Fruit fly (Drosophila melanogaster) whole organism, embryonic: ENCODE results near the gene PMP34.

Experiments
- ATbp ChIP-seq: fragments of 200-800 bp; sonication (Bioruptor generic); optimal IDR thresholded peaks from 2 replicates; lab custom pipeline; 2017; ENCODE audit warnings: missing biosample characterization, mild to moderate bottlenecking, missing genetic modification characterization, missing genetic modification reagents
- Adf1 ChIP-seq: fragments of 200-800 bp; sonication (Bioruptor generic); IDR thresholded peaks from 2 replicates; pipeline ENCODE4 v1.3.6; 2022; ENCODE audit warnings: missing biosample characterization, missing genetic modification characterization
- B-H1 ChIP-seq: fragments of 200-800 bp; sonication (Bioruptor generic); IDR thresholded peaks from 3 replicates; pipeline ENCODE4 v1.3.6; 2022; ENCODE audit warnings: missing biosample characterization, missing genetic modification characterization
- CG10321 ChIP-seq: fragments of 200-800 bp; sonication (Bioruptor generic); IDR thresholded peaks from 2 replicates; pipeline ENCODE4 v1.3.6; 2022; ENCODE audit warnings: missing biosample characterization, missing genetic modification characterization
- CG10543 ChIP-seq: fragments of 200-800 bp; sonication (Bioruptor generic); optimal IDR thresholded peaks from 3 replicates; lab custom pipeline; 2017; ENCODE audit warnings: missing biosample characterization, mild to moderate bottlenecking, missing genetic modification characterization, moderate library complexity
- CG10565 ChIP-seq: fragments of 200-800 bp; sonication (Bioruptor generic); optimal IDR thresholded peaks from 3 replicates; lab custom pipeline; 2016; ENCODE audit warnings: missing biosample characterization, mild to moderate bottlenecking, missing genetic modification characterization
- CG10959 ChIP-seq: fragments of 200-800 bp; sonication (Bioruptor generic); IDR thresholded peaks from 2 replicates; pipeline ENCODE4 v1.3.6; 2022; ENCODE audit warnings: missing biosample characterization, missing genetic modification characterization
- CG11398 ChIP-seq: fragments of 200-800 bp; sonication (Bioruptor generic); optimal IDR thresholded peaks from 2 replicates; lab custom pipeline; 2016; ENCODE audit warnings: missing biosample characterization, missing genetic modification characterization
- CG12104 ChIP-seq: fragments of 200-800 bp; sonication (Bioruptor generic); optimal IDR thresholded peaks from 3 replicates; lab custom pipeline; 2016; ENCODE audit warnings: missing biosample characterization, missing genetic modification characterization
- CG12219 ChIP-seq: fragments of 200-800 bp; sonication (Bioruptor generic); optimal IDR thresholded peaks from 3 replicates; lab custom pipeline; 2018; ENCODE audit warnings: missing biosample characterization, mild to moderate bottlenecking, missing genetic modification characterization
- CG15601 ChIP-seq: fragments of 200-800 bp; sonication (Bioruptor generic); optimal IDR thresholded peaks from 3 replicates; lab custom pipeline; 2019; ENCODE audit warnings: missing biosample characterization, mild to moderate bottlenecking, missing genetic modification characterization, moderate library complexity
- CG16813 ChIP-seq: fragments of 200-800 bp; sonication (Bioruptor generic); IDR thresholded peaks from 3 replicates; pipeline ENCODE4 v1.3.6; 2022; ENCODE audit warnings: missing biosample characterization, missing genetic modification characterization; ENCODE audit not compliant: partially characterized antibody
- CG16815 ChIP-seq: fragments of 200-800 bp; sonication (Bioruptor generic); optimal IDR thresholded peaks from 3 replicates; lab custom pipeline; 2017; ENCODE audit warnings: missing biosample characterization, mild to moderate bottlenecking, missing genetic modification characterization
- CG18764 ChIP-seq: fragments of 200-800 bp; sonication (Bioruptor generic); optimal IDR thresholded peaks from 3 replicates; lab custom pipeline; 2016; ENCODE audit warnings: missing biosample characterization, missing genetic modification characterization
- CG2116 ChIP-seq: fragments of 200-800 bp; sonication (Bioruptor generic); optimal IDR thresholded peaks from 3 replicates; lab custom pipeline; 2018; ENCODE audit warnings: missing biosample characterization, mild to moderate bottlenecking, missing genetic modification characterization
- CG3065 ChIP-seq: fragments of 200-800 bp; sonication (Bioruptor generic); optimal IDR thresholded peaks from 2 replicates; lab custom pipeline; 2016; ENCODE audit warnings: missing biosample characterization, missing genetic modification characterization
- CG31224 ChIP-seq: fragments of 200-800 bp; sonication (Bioruptor generic); IDR thresholded peaks from 2 replicates; pipeline ENCODE4 v1.3.6; 2022; ENCODE audit warnings: missing biosample characterization, missing genetic modification characterization
- CG33213 ChIP-seq: fragments of 200-800 bp; sonication (Bioruptor generic); optimal IDR thresholded peaks from 3 replicates; lab custom pipeline; 2016; ENCODE audit warnings: missing biosample characterization, missing genetic modification characterization
- CG3995 ChIP-seq: fragments of 200-800 bp; sonication (Bioruptor generic); optimal IDR thresholded peaks from 3 replicates; lab custom pipeline; 2016; ENCODE audit warnings: missing biosample characterization, missing genetic modification characterization
- CG7745 ChIP-seq: fragments of 200-800 bp; sonication (Bioruptor generic); optimal IDR thresholded peaks from 2 replicates; lab custom pipeline; 2018; ENCODE audit warnings: missing biosample characterization, mild to moderate bottlenecking, missing genetic modification characterization, moderate library complexity
- CG8359 ChIP-seq: fragments of 200-800 bp; sonication (Bioruptor generic); optimal IDR thresholded peaks from 2 replicates; lab custom pipeline; 2017; ENCODE audit warnings: missing biosample characterization, mild to moderate bottlenecking, missing genetic modification characterization, borderline replicate concordance
- CG9817 ChIP-seq: fragments of 200-800 bp; sonication (Bioruptor generic); optimal IDR thresholded peaks from 2 replicates; lab custom pipeline; 2018; ENCODE audit warnings: missing biosample characterization, mild to moderate bottlenecking, missing genetic modification characterization, moderate library complexity
- CG9876 ChIP-seq: fragments of 200-800 bp; sonication (Bioruptor generic); optimal IDR thresholded peaks from 2 replicates; lab custom pipeline; 2016; ENCODE audit warnings: missing biosample characterization, missing genetic modification characterization
- Drgx ChIP-seq: fragments of 200-800 bp; sonication (Bioruptor generic); IDR thresholded peaks from 2 replicates; pipeline ENCODE4 v1.3.6; 2022; ENCODE audit warnings: missing biosample characterization, missing genetic modification characterization
- Ets65A ChIP-seq: fragments of 200-800 bp; sonication (Bioruptor generic); peaks from one replicate; lab custom pipeline; 2016; ENCODE audit warnings: missing biosample characterization, missing genetic modification characterization
- Fer3 ChIP-seq: fragments of 200-800 bp; sonication (Bioruptor generic); optimal IDR thresholded peaks from 2 replicates; lab custom pipeline; 2018; ENCODE audit warnings: missing biosample characterization, mild to moderate bottlenecking, missing genetic modification characterization, moderate library complexity
- HHEX ChIP-seq: fragments of 200-800 bp; sonication (Bioruptor generic); optimal IDR thresholded peaks from 3 replicates; lab custom pipeline; 2017; ENCODE audit warnings: missing biosample characterization, mild to moderate bottlenecking, missing genetic modification characterization, missing genetic modification reagents
- Hr78 ChIP-seq, 2 experiments: fragments of 200-800 bp in 1 of 2; fragments of >200 bp in 1 of 2; sonication (Bioruptor generic) in 1 of 2; optimal IDR thresholded peaks; 2 replicates each; lab custom pipeline; 2017 to 2019; ENCODE audit warnings: missing biosample characterization in 2 of 2, missing genetic modification characterization in 2 of 2, mild to moderate bottlenecking in 1 of 2, moderate library complexity in 1 of 2
- Mes4 ChIP-seq: fragments of 200-800 bp; sonication (Bioruptor generic); optimal IDR thresholded peaks from 2 replicates; lab custom pipeline; 2016; ENCODE audit warnings: missing biosample characterization, missing genetic modification characterization
- Nf-YA ChIP-seq: fragments of 200-800 bp; sonication (Bioruptor generic); IDR thresholded peaks from 2 replicates; pipeline ENCODE4 v1.3.6; 2022; ENCODE audit warnings: missing biosample characterization, missing genetic modification characterization
- Nf-YB ChIP-seq: fragments of 200-800 bp; sonication (Bioruptor generic); optimal IDR thresholded peaks from 3 replicates; lab custom pipeline; 2019; ENCODE audit warnings: missing biosample characterization, mild to moderate bottlenecking, missing genetic modification characterization, moderate library complexity
- Optix ChIP-seq: fragments of 200-800 bp; sonication (Bioruptor generic); IDR thresholded peaks from 3 replicates; pipeline ENCODE4 v1.3.6; 2022; ENCODE audit warnings: missing biosample characterization, missing genetic modification characterization
- Pdp1 ChIP-seq, 2 experiments: fragments of 200-800 bp; sonication (Bioruptor generic); optimal IDR thresholded peaks; 3 replicates each; lab custom pipeline; 2016; ENCODE audit warnings: missing biosample characterization in 2 of 2, missing genetic modification characterization in 2 of 2, mild to moderate bottlenecking in 1 of 2, moderate library complexity in 1 of 2
- Rx ChIP-seq: fragments of 200-800 bp; sonication (Bioruptor generic); IDR thresholded peaks from 2 replicates; pipeline ENCODE4 v1.3.6; 2022; ENCODE audit warnings: missing biosample characterization, missing genetic modification characterization
- Six4 ChIP-seq: fragments of 200-800 bp; sonication (Bioruptor generic); optimal IDR thresholded peaks from 2 replicates; lab custom pipeline; 2016; ENCODE audit warnings: missing biosample characterization, missing genetic modification characterization
- Trl ChIP-seq, 3 experiments: fragments of >200 bp in 2 of 3; fragments of 200-800 bp in 1 of 3; sonication (Bioruptor generic) in 1 of 3; optimal IDR thresholded peaks; 2 replicates in 1 of 3; 3 replicates in 2 of 3; lab custom pipeline; 2016 to 2017; ENCODE audit warnings: missing biosample characterization in 1 of 3, missing genetic modification characterization in 1 of 3
- ara ChIP-seq: fragments of 200-800 bp; sonication (Bioruptor generic); IDR thresholded peaks from 2 replicates; pipeline ENCODE4 v1.3.6; 2022; ENCODE audit warnings: missing biosample characterization, missing genetic modification characterization
- dati ChIP-seq: fragments of 200-800 bp; sonication (Bioruptor generic); IDR thresholded peaks from 2 replicates; pipeline ENCODE4 v1.3.6; 2022; ENCODE audit warnings: missing biosample characterization, missing genetic modification characterization
- ftz-f1 ChIP-seq: fragments of 200-800 bp; sonication (Bioruptor generic); optimal IDR thresholded peaks from 2 replicates; lab custom pipeline; 2016; ENCODE audit warnings: missing biosample characterization, missing genetic modification characterization
- gce ChIP-seq: fragments of 200-800 bp; sonication (Bioruptor generic); IDR thresholded peaks from 3 replicates; pipeline ENCODE4 v1.3.6; 2022; ENCODE audit warnings: missing biosample characterization, missing genetic modification characterization
- grau ChIP-seq: fragments of 200-800 bp; optimal IDR thresholded peaks from 3 replicates; lab custom pipeline; 2019; ENCODE audit warnings: missing biosample characterization, mild to moderate bottlenecking, missing genetic modification characterization, moderate library complexity
- klu ChIP-seq: fragments of 200-800 bp; sonication (Bioruptor generic); IDR thresholded peaks from 2 replicates; pipeline ENCODE4 v1.3.6; 2022; ENCODE audit warnings: missing biosample characterization, missing genetic modification characterization
- p53 ChIP-seq: fragments of 200-800 bp; sonication (Bioruptor generic); optimal IDR thresholded peaks from 2 replicates; lab custom pipeline; 2016; ENCODE audit warnings: missing biosample characterization, missing genetic modification characterization
- peb ChIP-seq: fragments of 200-800 bp; sonication (Bioruptor generic); IDR thresholded peaks from 2 replicates; pipeline ENCODE4 v1.3.6; 2022; ENCODE audit warnings: missing biosample characterization, missing genetic modification characterization
- pho ChIP-seq: fragments of 200-800 bp; sonication (Bioruptor generic); optimal IDR thresholded peaks from 2 replicates; lab custom pipeline; 2016; ENCODE audit warnings: missing biosample characterization, missing genetic modification characterization
- phol ChIP-seq: fragments of 200-800 bp; sonication (Bioruptor generic); optimal IDR thresholded peaks from 3 replicates; lab custom pipeline; 2018; ENCODE audit warnings: missing biosample characterization, mild to moderate bottlenecking, missing genetic modification characterization, moderate library complexity
- sqz ChIP-seq: fragments of 200-800 bp; sonication (Bioruptor generic); optimal IDR thresholded peaks from 3 replicates; lab custom pipeline; 2018; ENCODE audit warnings: missing biosample characterization, mild to moderate bottlenecking, missing genetic modification characterization
- stwl ChIP-seq: fragments of 200-800 bp; sonication (Bioruptor generic); optimal IDR thresholded peaks from 3 replicates; lab custom pipeline; 2018; ENCODE audit warnings: missing biosample characterization, mild to moderate bottlenecking, missing genetic modification characterization, moderate library complexity
- trem ChIP-seq: fragments of 200-800 bp; optimal IDR thresholded peaks from 3 replicates; lab custom pipeline; 2019; ENCODE audit warnings: missing biosample characterization, mild to moderate bottlenecking, missing genetic modification characterization, moderate library complexity
- vfl ChIP-seq: fragments of 200-800 bp; sonication (Bioruptor generic); optimal IDR thresholded peaks from 2 replicates; lab custom pipeline; 2016; ENCODE audit warnings: missing biosample characterization, missing genetic modification characterization
- wor ChIP-seq: fragments of 200-800 bp; sonication (Bioruptor generic); IDR thresholded peaks from 2 replicates; pipeline ENCODE4 v1.3.6; 2022; ENCODE audit warnings: missing biosample characterization, missing genetic modification characterization

PMP34 gene

dm6 chr3L:4353657-4354075 lies 35.1 kb downstream of the PMP34 start (continued):
- TF ChIP-seq ftz-f1 (GFP tag; lab: Kevin White, UChicago) (no peak), trem (no peak), CG16813 (GFP tag; lab: Robert Waterston, UW) (no peak), Rx (GFP tag; lab: Robert Waterston, UW) (no peak), CG12104 (GFP tag; lab: Kevin White, UChicago) (no peak), CG33213 (no peak), grau (peak; percentile 48), p53 (GFP tag; lab: Kevin White, UChicago) (no peak), klu (GFP tag; lab: Robert Waterston, UW) (no peak), CG3995 (GFP tag; lab: Kevin White, UChicago) (no peak), Hr78 (GFP tag; optimal IDR thresholded peaks at IDR 0.05; lab: Kevin White, UChicago) (no peak), CG31224 (GFP tag; lab: Robert Waterston, UW) (no peak), CG12219 (GFP tag; lab: Kevin White, UChicago) (no peak), phol (no peak), CG10959 (GFP tag; lab: Robert Waterston, UW) (no peak), CG8359 (no peak), Drgx (no peak), CG3065 (GFP tag; lab: Kevin White, UChicago) (no peak), sqz (peak; percentile 53), vfl (GFP tag; lab: Kevin White, UChicago) (no peak), Pdp1 (GFP tag; optimal IDR thresholded peaks at IDR 0.05; lab: Kevin White, UChicago) (peak; percentile 19 to 43), Fer3 (peak; percentile 28), HHEX (GFP tag; lab: Kevin White, UChicago) (peak; percentile 31), pho (no peak), Adf1 (GFP tag; lab: Robert Waterston, UW) (no peak), CG10565 (no peak), gce (GFP tag; lab: Robert Waterston, UW) (no peak), stwl (tag; lab: Kevin White, UChicago) (no peak), Nf-YB (GFP tag; lab: Kevin White, UChicago) (no peak), CG10321 (GFP tag; lab: Robert Waterston, UW) (no peak), wor (GFP tag; lab: Robert Waterston, UW) (no peak), Nf-YA (GFP tag; lab: Robert Waterston, UW) (no peak), CG2116 (GFP tag; lab: Kevin White, UChicago) (no peak), peb (GFP tag; lab: Robert Waterston, UW) (no peak), CG16815 (GFP tag; lab: Kevin White, UChicago) (no peak), Trl (optimal IDR thresholded peaks at IDR 0.05; lab: Kevin White, UChicago) (no peak), Trl (GFP tag; optimal IDR thresholded peaks at IDR 0.05; lab: Kevin White, UChicago) (peak; percentile 56), CG10543 (GFP tag; lab: Kevin White, UChicago) (no peak), Six4 (GFP tag; lab: Kevin White, UChicago) (no peak), CG11398 (GFP tag; lab: Kevin White, UChicago) (no peak), B-H1 (peak; percentile 21; the same call in 1 of the 3 replicates), ara (GFP tag; lab: Robert Waterston, UW) (0 out of 2 replicates have a peak, but pooled peaks have one; percentile 29), CG7745 (no peak), ATbp (GFP tag; lab: Kevin White, UChicago) (peak; percentile 69), Ets65A (peak; percentile 89), CG9876 (GFP tag; lab: Kevin White, UChicago) (no peak), CG15601 (tag; lab: Kevin White, UChicago) (no peak), Mes4 (GFP tag; lab: Kevin White, UChicago) (peak; percentile 22), CG9817 (tag; lab: Kevin White, UChicago) (peak; percentile 38), CG18764 (GFP tag; lab: Kevin White, UChicago) (no peak), Optix (GFP tag; lab: Robert Waterston, UW) (peak; percentile 43; the same call in 1 of the 3 replicates), dati (GFP tag; lab: Robert Waterston, UW) (no peak)
